Worm (Caenorhabditis elegans): ENCODE data around the gene nhr-150.

Gene nhr-150

ce11 chrV:15444615-15445014, 36.6 kb downstream of the nhr-150 start, which contains the start of gene T26H5.9 (continued):
- TF ChIP-seq sdz-12 (GFP tag; optimal IDR thresholded peaks at IDR 0.05) (no peak), ztf-11 (tag; optimal IDR thresholded peaks at IDR 0.05) (no peak), dmd-9 (GFP tag; IDR thresholded peaks at IDR 0.05) (no peak), daf-16 (GFP tag; optimal IDR thresholded peaks at IDR 0.05) (no peak), daf-16 (tag; optimal IDR thresholded peaks at IDR 0.05) (peak; percentile 39), lin-38 (GFP tag; IDR thresholded peaks at IDR 0.05) (no peak), spr-3 (GFP tag; optimal IDR thresholded peaks at IDR 0.05) (no peak), mxl-2 (GFP tag; conservative IDR thresholded peaks at IDR 0.05) (no peak), lsy-2 (tag; optimal IDR thresholded peaks at IDR 0.05) (no peak), lim-7 (GFP tag; IDR thresholded peaks at IDR 0.05) (no peak), snpc-4 (tag; optimal IDR thresholded peaks at IDR 0.05) (no peak), nhr-48 (tag; optimal IDR thresholded peaks at IDR 0.05) (no peak), ceh-44 (GFP tag; IDR thresholded peaks at IDR 0.05) (no peak), unc-62 (GFP tag; optimal IDR thresholded peaks at IDR 0.05 in 1 of 2) (peak in 1 of 2 experiments; percentile 92), unc-62 (tag; optimal IDR thresholded peaks at IDR 0.05) (no peak), nhr-76 (tag; optimal IDR thresholded peaks at IDR 0.05) (no peak), duxl-1 (tag; optimal IDR thresholded peaks at IDR 0.05; ENCODE audit: poor library complexity) (no peak), nhr-111 (GFP tag; optimal IDR thresholded peaks at IDR 0.05) (no peak)

ce11 chrV:15444188-15444587, 37.1 kb downstream of the nhr-150 start, which contains the start of gene T26H5.11:
Gene T26H5.11 (minus strand): TSS chrV:15444288.
- no peak for TF ChIP-seq spr-1 (tag; optimal IDR thresholded peaks at IDR 0.05)
- no peak for TF ChIP-seq hmg-1.1 (GFP tag; IDR thresholded peaks at IDR 0.05)
- TF ChIP-seq F26F4.8 (GFP tag; conservative IDR thresholded peaks at IDR 0.05): no peak
- TF ChIP-seq attf-4 (tag; optimal IDR thresholded peaks at IDR 0.05): no peak

DNA sequence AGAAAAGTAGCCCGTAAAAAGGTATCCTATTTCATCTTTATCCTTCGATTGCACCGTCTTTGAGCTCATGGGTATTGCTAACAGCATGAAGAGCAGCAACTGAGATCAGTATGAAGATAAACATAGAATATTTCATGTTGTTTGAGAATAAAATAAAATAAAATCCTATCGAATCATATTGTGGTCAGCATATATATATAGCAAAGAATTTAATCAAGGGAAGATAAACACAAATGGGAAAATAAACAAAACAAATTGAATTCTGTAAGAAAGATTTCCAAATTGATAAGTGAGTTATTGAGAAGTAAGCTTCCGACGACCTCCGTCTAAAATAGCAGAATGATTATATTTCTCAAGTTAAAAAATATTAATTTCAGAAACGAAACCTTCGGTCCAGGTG, 37.6 kb downstream of the nhr-150 start, which contains the start of gene T26H5.10:
TSS of gene T26H5.10 (minus strand) at position 101 of the 400 bp plus-strand sequence.
- TF ChIP-seq daf-16 (GFP tag; optimal IDR thresholded peaks at IDR 0.05) (no peak), daf-16 (tag; optimal IDR thresholded peaks at IDR 0.05) (no peak), nhr-11 (tag; optimal IDR thresholded peaks at IDR 0.05) (no peak), nhr-48 (tag; optimal IDR thresholded peaks at IDR 0.05) (no peak), nhr-77 (tag; optimal IDR thresholded peaks at IDR 0.05) (no peak), lin-1 (GFP tag; IDR thresholded peaks at IDR 0.05) (no peak), mep-1 (tag; optimal IDR thresholded peaks at IDR 0.05) (no peak), hmg-1.1 (GFP tag; IDR thresholded peaks at IDR 0.05) (no peak), dmd-6 (GFP tag; IDR thresholded peaks at IDR 0.05) (no peak), egl-43 (GFP tag; IDR thresholded peaks at IDR 0.05) (no peak), arid-1 (GFP tag; conservative IDR thresholded peaks at IDR 0.05) (no peak), zag-1 (tag; optimal IDR thresholded peaks at IDR 0.05) (no peak), dmd-9 (GFP tag; IDR thresholded peaks at IDR 0.05) (no peak), ztf-11 (tag; optimal IDR thresholded peaks at IDR 0.05) (no peak), daf-19 (GFP tag; conservative IDR thresholded peaks at IDR 0.05) (no peak), jun-1 (tag; optimal IDR thresholded peaks at IDR 0.05) (no peak)

- TF ChIP-seq mdl-1 (tag; optimal IDR thresholded peaks at IDR 0.05) (no peak), nhr-42 (GFP tag; IDR thresholded peaks at IDR 0.05) (no peak), ces-1 (GFP tag; optimal IDR thresholded peaks at IDR 0.05) (no peak), daf-8 (GFP tag; IDR thresholded peaks at IDR 0.05) (no peak), mxl-3 (GFP tag; optimal IDR thresholded peaks at IDR 0.05) (no peak), hif-1 (tag; optimal IDR thresholded peaks at IDR 0.05) (no peak)
Measured at ce11 chrV:15442384-15442783, 38.9 kb downstream of the nhr-150 start.

Data from whole organism, L4 larva.